Fruit fly (Drosophila melanogaster) whole organism, prepupa: ENCODE data around the gene CG12995.
A peak's percentile ranks its signal among the peaks of the same experiment; 100 is the strongest.

Experiments
- Blimp-1 ChIP-seq: fragments of 200-800 bp; sonication (Bioruptor generic); optimal IDR thresholded peaks from 3 replicates; lab custom pipeline; 2017; ENCODE audit warnings: missing biosample characterization, missing genetic modification characterization, mild to moderate bottlenecking, moderate library complexity, missing genetic modification reagents
- CG10631 ChIP-seq: fragments of 200-800 bp; sonication (Bioruptor generic); optimal IDR thresholded peaks from 2 replicates; lab custom pipeline; 2016; ENCODE audit warnings: missing biosample characterization, missing genetic modification characterization
- CG11294 ChIP-seq: fragments of 200-800 bp; sonication (Bioruptor generic); IDR thresholded peaks from 2 replicates; pipeline ENCODE4 v1.3.6; 2022; ENCODE audit warnings: missing biosample characterization, missing genetic modification characterization
- CG11762 ChIP-seq: fragments of 200-800 bp; sonication (Bioruptor generic); optimal IDR thresholded peaks from 3 replicates; lab custom pipeline; 2016; ENCODE audit warnings: missing biosample characterization, missing genetic modification characterization; ENCODE audit not compliant: insufficient read depth
- CG11902 ChIP-seq: fragments of 200-800 bp; sonication (Bioruptor generic); optimal IDR thresholded peaks from 3 replicates; lab custom pipeline; 2016; ENCODE audit warnings: missing biosample characterization, missing genetic modification characterization
- CG15336 ChIP-seq: fragments of 200-800 bp; sonication (Bioruptor generic); IDR thresholded peaks from 2 replicates; pipeline ENCODE4 v1.3.6; 2022; ENCODE audit warnings: missing biosample characterization, missing genetic modification characterization
- CG1621 ChIP-seq: fragments of 200-800 bp; sonication (Bioruptor generic); optimal IDR thresholded peaks from 3 replicates; lab custom pipeline; 2018; ENCODE audit warnings: missing biosample characterization, mild to moderate bottlenecking, missing genetic modification characterization
- CG3032 ChIP-seq: fragments of 200-800 bp; optimal IDR thresholded peaks from 2 replicates; lab custom pipeline; 2019; ENCODE audit warnings: missing biosample characterization, mild to moderate bottlenecking, missing genetic modification characterization, moderate library complexity
- CG31627 ChIP-seq: fragments of 200-800 bp; sonication (Bioruptor generic); optimal IDR thresholded peaks from 3 replicates; lab custom pipeline; 2016; ENCODE audit warnings: missing biosample characterization, missing genetic modification characterization
- CG32006 ChIP-seq: fragments of 200-800 bp; sonication (Bioruptor generic); optimal IDR thresholded peaks from 3 replicates; lab custom pipeline; 2017; ENCODE audit warnings: missing biosample characterization, mild to moderate bottlenecking, missing genetic modification characterization
- CG34406 ChIP-seq: fragments of 200-800 bp; sonication (Bioruptor generic); optimal IDR thresholded peaks from 3 replicates; lab custom pipeline; 2016; ENCODE audit warnings: missing biosample characterization, missing genetic modification characterization
- CG3919 ChIP-seq: fragments of 200-800 bp; sonication (Bioruptor generic); optimal IDR thresholded peaks from 3 replicates; lab custom pipeline; 2016; ENCODE audit warnings: missing biosample characterization, missing genetic modification characterization
- CG4318 ChIP-seq: fragments of 200-800 bp; sonication (Bioruptor generic); optimal IDR thresholded peaks from 3 replicates; lab custom pipeline; 2017; ENCODE audit warnings: missing biosample characterization, mild to moderate bottlenecking, missing genetic modification characterization
- CG6163 ChIP-seq: fragments of 200-800 bp; sonication (Bioruptor generic); IDR thresholded peaks from 3 replicates; pipeline ENCODE4 v1.3.6; 2022; ENCODE audit warnings: missing biosample characterization, missing genetic modification characterization
- CG6792 ChIP-seq: fragments of 200-800 bp; sonication (Bioruptor generic); optimal IDR thresholded peaks from 3 replicates; lab custom pipeline; 2016; ENCODE audit warnings: missing biosample characterization, missing genetic modification characterization
- CG7368 ChIP-seq: fragments of 200-800 bp; sonication (Bioruptor generic); optimal IDR thresholded peaks from 3 replicates; lab custom pipeline; 2016; ENCODE audit warnings: missing biosample characterization, missing genetic modification characterization
- CG8119 ChIP-seq: fragments of 200-800 bp; sonication (Bioruptor generic); IDR thresholded peaks from 3 replicates; pipeline ENCODE4 v1.3.6; 2022; ENCODE audit warnings: missing biosample characterization, missing genetic modification characterization
- CG8632 ChIP-seq: fragments of 200-800 bp; sonication (Bioruptor generic); optimal IDR thresholded peaks from 3 replicates; lab custom pipeline; 2016; ENCODE audit warnings: missing biosample characterization, missing genetic modification characterization
- CG9139 ChIP-seq: fragments of 200-800 bp; sonication (Bioruptor generic); optimal IDR thresholded peaks from 3 replicates; lab custom pipeline; 2017; ENCODE audit warnings: missing biosample characterization, mild to moderate bottlenecking, missing genetic modification characterization
- Eip75B ChIP-seq: fragments of 200-800 bp; sonication (Bioruptor generic); optimal IDR thresholded peaks from 3 replicates; lab custom pipeline; 2016; ENCODE audit warnings: missing biosample characterization, missing genetic modification characterization
- Eip93F ChIP-seq: fragments of 200-800 bp; sonication (Bioruptor generic); optimal IDR thresholded peaks from 2 replicates; lab custom pipeline; 2016; ENCODE audit warnings: missing biosample characterization, mild to moderate bottlenecking, missing genetic modification characterization
- Ets96B ChIP-seq: fragments of 200-800 bp; optimal IDR thresholded peaks from 2 replicates; lab custom pipeline; 2019; ENCODE audit warnings: missing biosample characterization, mild to moderate bottlenecking, missing genetic modification characterization, moderate library complexity
- Gug ChIP-seq: fragments of 200-800 bp; sonication (Bioruptor generic); IDR thresholded peaks from 2 replicates; pipeline ENCODE4 v1.3.6; 2022; ENCODE audit warnings: missing biosample characterization, missing genetic modification characterization
- Hr38 ChIP-seq: sonication (Bioruptor generic); optimal IDR thresholded peaks from 2 replicates; lab custom pipeline; 2016; ENCODE audit warnings: missing biosample characterization, missing genetic modification characterization
- Hr39 ChIP-seq: fragments of 200-800 bp; sonication (Bioruptor generic); optimal IDR thresholded peaks from 2 replicates; lab custom pipeline; 2016; ENCODE audit warnings: missing biosample characterization, missing genetic modification characterization
- Hr4 ChIP-seq: fragments of 200-800 bp; sonication (Bioruptor generic); optimal IDR thresholded peaks from 3 replicates; lab custom pipeline; 2016; ENCODE audit warnings: missing biosample characterization, missing genetic modification characterization
- Lpt ChIP-seq: fragments of 200-800 bp; sonication (Bioruptor generic); optimal IDR thresholded peaks from 3 replicates; lab custom pipeline; 2016; ENCODE audit warnings: missing biosample characterization, missing genetic modification characterization
- Met ChIP-seq: fragments of 200-800 bp; sonication (Bioruptor generic); optimal IDR thresholded peaks from 3 replicates; lab custom pipeline; 2016; ENCODE audit warnings: missing biosample characterization, missing genetic modification characterization
- OdsH ChIP-seq: fragments of 200-800 bp; sonication (Bioruptor generic); optimal IDR thresholded peaks from 3 replicates; lab custom pipeline; 2016; ENCODE audit warnings: missing biosample characterization, missing genetic modification characterization
- Smox ChIP-seq: fragments of 200-800 bp; sonication (Bioruptor generic); optimal IDR thresholded peaks from 3 replicates; lab custom pipeline; 2016; ENCODE audit warnings: missing biosample characterization, missing genetic modification characterization
- Sox102F ChIP-seq: fragments of 200-800 bp; sonication (Bioruptor generic); optimal IDR thresholded peaks from 2 replicates; lab custom pipeline; 2016; ENCODE audit warnings: missing biosample characterization, mild to moderate bottlenecking, missing genetic modification characterization
- Sox14 ChIP-seq: fragments of 200-800 bp; sonication (Bioruptor generic); optimal IDR thresholded peaks from 3 replicates; lab custom pipeline; 2016; ENCODE audit warnings: missing biosample characterization, missing genetic modification characterization
- Sox15 ChIP-seq: fragments of 200-800 bp; sonication (Bioruptor generic); optimal IDR thresholded peaks from 3 replicates; lab custom pipeline; 2016; ENCODE audit warnings: missing biosample characterization, missing genetic modification characterization
- achi ChIP-seq: fragments of 200-800 bp; sonication (Bioruptor generic); optimal IDR thresholded peaks from 3 replicates; lab custom pipeline; 2016; ENCODE audit warnings: missing biosample characterization, missing genetic modification characterization
- acj6 ChIP-seq: fragments of 200-800 bp; sonication (Bioruptor generic); optimal IDR thresholded peaks from 3 replicates; lab custom pipeline; 2016; ENCODE audit warnings: missing biosample characterization, missing genetic modification characterization
- cyc ChIP-seq: fragments of 200-800 bp; sonication (Bioruptor generic); optimal IDR thresholded peaks from 3 replicates; lab custom pipeline; 2016; ENCODE audit warnings: missing biosample characterization, missing genetic modification characterization
- dac ChIP-seq: fragments of 200-800 bp; sonication (Bioruptor generic); optimal IDR thresholded peaks from 2 replicates; lab custom pipeline; 2017; ENCODE audit warnings: missing biosample characterization, mild to moderate bottlenecking, missing genetic modification characterization
- dsx ChIP-seq: fragments of 200-800 bp; optimal IDR thresholded peaks from 3 replicates; lab custom pipeline; 2019; ENCODE audit warnings: missing biosample characterization, mild to moderate bottlenecking, missing genetic modification characterization, moderate library complexity; ENCODE audit not compliant: poor library complexity, severe bottlenecking
- eg ChIP-seq: fragments of 200-800 bp; sonication (Bioruptor generic); IDR thresholded peaks from 3 replicates; pipeline ENCODE4 v1.3.6; 2022; ENCODE audit warnings: missing biosample characterization, missing genetic modification characterization
- esn ChIP-seq: fragments of 200-800 bp; sonication (Bioruptor generic); optimal IDR thresholded peaks from 2 replicates; lab custom pipeline; 2016; ENCODE audit warnings: missing biosample characterization, mild to moderate bottlenecking, missing genetic modification characterization, moderate library complexity
- fd59A ChIP-seq: fragments of 200-800 bp; sonication (Bioruptor generic); optimal IDR thresholded peaks from 2 replicates; lab custom pipeline; 2017; ENCODE audit warnings: missing biosample characterization, mild to moderate bottlenecking, missing genetic modification characterization, missing genetic modification reagents
- fkh ChIP-seq: fragments of 200-800 bp; sonication (Bioruptor generic); optimal IDR thresholded peaks from 3 replicates; lab custom pipeline; 2017; ENCODE audit warnings: missing biosample characterization, mild to moderate bottlenecking, missing genetic modification characterization, moderate library complexity
- net ChIP-seq: fragments of 200-800 bp; sonication (Bioruptor generic); optimal IDR thresholded peaks from 3 replicates; lab custom pipeline; 2016; ENCODE audit warnings: missing biosample characterization, missing genetic modification characterization
- pdm3 ChIP-seq: fragments of 200-800 bp; sonication (Bioruptor generic); optimal IDR thresholded peaks from 3 replicates; lab custom pipeline; 2016; ENCODE audit warnings: missing biosample characterization, missing genetic modification characterization
- salr ChIP-seq, 2 experiments: fragments of 200-800 bp; sonication (Bioruptor generic); optimal IDR thresholded peaks; 3 replicates each; lab custom pipeline; 2016 to 2018; ENCODE audit warnings: missing biosample characterization in 2 of 2, missing genetic modification characterization in 2 of 2, mild to moderate bottlenecking in 1 of 2
- spab ChIP-seq: fragments of 200-800 bp; sonication (Bioruptor generic); optimal IDR thresholded peaks from 2 replicates; lab custom pipeline; 2017; ENCODE audit warnings: missing biosample characterization, mild to moderate bottlenecking, missing genetic modification characterization, missing genetic modification reagents
- ss ChIP-seq, 2 experiments: fragments of 200-800 bp; sonication (Bioruptor generic); optimal IDR thresholded peaks; 2 replicates in 1 of 2; 3 replicates in 1 of 2; lab custom pipeline; 2017 to 2018; ENCODE audit warnings: mild to moderate bottlenecking in 2 of 2, missing biosample characterization in 2 of 2, missing genetic modification characterization in 2 of 2, moderate library complexity in 1 of 2
- svp ChIP-seq: fragments of 200-800 bp; sonication (Bioruptor generic); peaks from one replicate; lab custom pipeline; 2016; ENCODE audit warnings: missing biosample characterization, missing genetic modification characterization
- topi ChIP-seq: fragments of 200-800 bp; sonication (Bioruptor generic); optimal IDR thresholded peaks from 3 replicates; lab custom pipeline; 2016; ENCODE audit warnings: missing biosample characterization, missing genetic modification characterization
- vri ChIP-seq: fragments of 200-800 bp; sonication (Bioruptor generic); optimal IDR thresholded peaks from 3 replicates; lab custom pipeline; 2016; ENCODE audit warnings: missing biosample characterization, mild to moderate bottlenecking, missing genetic modification characterization

The CG12995 gene

dm6 chrX:17172123-17172522, 37.7 kb downstream of the CG12995 start (continued):
- peak; percentile 11; the same call in 1 of the 3 replicates for TF ChIP-seq CG6163
- TF ChIP-seq eg (GFP tag; lab: Robert Waterston, UW): no peak
- TF ChIP-seq CG11902: peak; percentile 5

DNA sequence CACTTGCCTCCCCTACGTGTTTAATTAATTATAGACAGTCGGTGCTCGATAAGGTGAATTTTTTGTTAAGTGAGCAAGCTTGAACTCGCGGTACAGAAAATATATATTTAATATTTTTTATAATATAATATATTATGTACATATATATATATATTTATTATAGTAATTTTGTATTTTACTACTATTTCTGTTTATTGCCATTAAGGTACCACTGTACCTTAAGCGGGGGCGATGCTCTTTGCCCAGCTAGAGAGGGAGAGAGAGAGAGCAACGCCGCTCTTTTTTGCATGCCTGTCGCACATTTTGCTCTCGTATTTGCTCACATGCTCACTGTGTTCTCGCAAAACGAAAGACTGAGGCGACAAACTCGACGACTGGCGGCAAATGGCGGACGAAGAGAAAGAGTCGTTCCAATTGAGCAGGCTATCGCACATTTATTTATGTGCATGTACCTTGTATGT, 39.3 kb downstream of the CG12995 start:
- TF ChIP-seq Sox102F (GFP tag; lab: Kevin White, UChicago) (peak; percentile 13), CG31627 (GFP tag; lab: Kevin White, UChicago) (no peak), CG6163 (peak; percentile 79), vri (peak; percentile 18), cyc (no peak), CG4318 (GFP tag; lab: Kevin White, UChicago) (peak; percentile 57), Sox15 (no peak), Lpt (GFP tag; lab: Kevin White, UChicago) (peak; percentile 18), ss (GFP tag; optimal IDR thresholded peaks at IDR 0.05; lab: Kevin White, UChicago) (peak; percentile 70 to 77), Hr4 (GFP tag; lab: Kevin White, UChicago) (peak; percentile 50), CG3919 (peak; percentile 59), CG32006 (GFP tag; lab: Kevin White, UChicago) (peak; percentile 84), Hr39 (GFP tag; lab: Kevin White, UChicago) (no peak), CG34406 (GFP tag; lab: Kevin White, UChicago) (peak; percentile 61), OdsH (peak; percentile 54), CG9139 (GFP tag; lab: Kevin White, UChicago) (peak; percentile 40), fkh (GFP tag; lab: Kevin White, UChicago) (no peak), CG10631 (GFP tag; lab: Kevin White, UChicago) (peak; percentile 73), salr (GFP tag; optimal IDR thresholded peaks at IDR 0.05; lab: Kevin White, UChicago) (peak; percentile 5 to 51), CG15336 (peak; percentile 89), svp (no peak), fd59A (GFP tag; lab: Kevin White, UChicago) (no peak), acj6 (GFP tag; lab: Kevin White, UChicago) (peak; percentile 40), CG8119 (GFP tag; lab: Robert Waterston, UW) (peak; percentile 86), Met (GFP tag; lab: Kevin White, UChicago) (peak; percentile 37), Eip93F (no peak), Eip75B (peak; percentile 34), spab (peak; percentile 49), CG7368 (GFP tag; lab: Kevin White, UChicago) (peak; percentile 25), dsx (peak; percentile 68), CG11294 (peak; percentile 57), CG8632 (peak; percentile 72), Gug (GFP tag; lab: Robert Waterston, UW) (peak; percentile 65), esn (peak; percentile 52), Sox14 (GFP tag; lab: Kevin White, UChicago) (no peak), CG11762 (GFP tag; lab: Kevin White, UChicago) (no peak), Hr38 (GFP tag; lab: Kevin White, UChicago) (no peak), achi (GFP tag; lab: Kevin White, UChicago) (peak; percentile 76), Smox (GFP tag; lab: Kevin White, UChicago) (no peak), pdm3 (GFP tag; lab: Kevin White, UChicago) (peak; percentile 27), Blimp-1 (GFP tag; lab: Kevin White, UChicago) (peak; percentile 4), CG3032 (tag; lab: Kevin White, UChicago) (peak; percentile 73), Ets96B (tag; lab: Kevin White, UChicago) (peak; percentile 63), net (GFP tag; lab: Kevin White, UChicago) (peak; percentile 43), dac (GFP tag; lab: Kevin White, UChicago) (peak; percentile 51), topi (GFP tag; lab: Kevin White, UChicago) (no peak), CG1621 (tag; lab: Kevin White, UChicago) (peak; percentile 28), CG6792 (peak; percentile 49), CG11902 (peak; percentile 16)
